Worm (Caenorhabditis elegans) whole organism, mixed stage, embryonic: ENCODE measurements around the gene cec-6.
A peak's percentile ranks its signal among the peaks of the same experiment; 100 is the strongest.

ENCODE experiments used
- M03D4.4 ChIP-seq: sonication (generic microtip); optimal IDR thresholded peaks from 2 replicates; lab custom pipeline; 2017; ENCODE audit warnings: mild to moderate bottlenecking, missing genetic modification characterization, missing compliant biosample characterization
- bed-3 ChIP-seq: fragments of 200-800 bp; sonication (Bioruptor generic); optimal IDR thresholded peaks from 3 replicates; lab custom pipeline; 2018; ENCODE audit warnings: mild to moderate bottlenecking, missing genetic modification characterization, moderate library complexity, missing compliant biosample characterization
- blmp-1 ChIP-seq: fragments of 150-350 bp; optimal IDR thresholded peaks from 2 replicates; lab custom pipeline; 2014; ENCODE audit warnings: missing biosample characterization, missing genetic modification characterization
- ces-1 ChIP-seq: fragments of 150-350 bp; optimal IDR thresholded peaks from 2 replicates; lab custom pipeline; 2014; ENCODE audit warnings: missing biosample characterization, missing genetic modification reagents, missing genetic modification characterization
- elt-1 ChIP-seq: sonication (generic microtip); optimal IDR thresholded peaks from 2 replicates; lab custom pipeline; 2017; ENCODE audit warnings: missing genetic modification characterization, mild to moderate bottlenecking, missing compliant biosample characterization, antibody characterized with exemption, moderate library complexity, borderline replicate concordance; ENCODE audit not compliant: insufficient read depth
- lin-13 ChIP-seq: fragments of 150-350 bp; optimal IDR thresholded peaks from 2 replicates; lab custom pipeline; 2014; ENCODE audit warnings: missing biosample characterization, missing genetic modification characterization
- lsy-2 ChIP-seq: fragments of 150-350 bp; optimal IDR thresholded peaks from 2 replicates; lab custom pipeline; 2014; ENCODE audit warnings: missing biosample characterization, missing genetic modification characterization
- mep-1 ChIP-seq: fragments of 150-350 bp; optimal IDR thresholded peaks from 2 replicates; lab custom pipeline; 2017; ENCODE audit warnings: missing biosample characterization, missing genetic modification reagents, missing genetic modification characterization, inconsistent platforms
- nhr-28 ChIP-seq: fragments of 150-350 bp; optimal IDR thresholded peaks from 2 replicates; lab custom pipeline; 2014; ENCODE audit warnings: missing biosample characterization, missing genetic modification characterization
- snpc-4 ChIP-seq: fragments of 150-350 bp; optimal IDR thresholded peaks from 2 replicates; lab custom pipeline; 2014; ENCODE audit warnings: missing biosample characterization, missing genetic modification characterization
- unc-120 ChIP-seq: sonication (generic microtip); optimal IDR thresholded peaks from 2 replicates; lab custom pipeline; 2017; ENCODE audit warnings: missing genetic modification characterization, missing compliant biosample characterization; ENCODE audit not compliant: poor library complexity, severe bottlenecking
- unc-39 ChIP-seq: fragments of 150-350 bp; optimal IDR thresholded peaks from 2 replicates; lab custom pipeline; 2014; ENCODE audit warnings: missing biosample characterization, missing genetic modification characterization
- unc-62 ChIP-seq: fragments of 150-350 bp; optimal IDR thresholded peaks from 2 replicates; lab custom pipeline; 2014; ENCODE audit warnings: missing biosample characterization, missing genetic modification reagents, missing genetic modification characterization
- ztf-11 ChIP-seq: fragments of 150-350 bp; optimal IDR thresholded peaks from 2 replicates; lab custom pipeline; 2014; ENCODE audit warnings: missing biosample characterization, missing genetic modification characterization

ce11 chrIV:5530980-5531379, 13.7 kb upstream of the cec-6 start:
- TF ChIP-seq unc-39 (tag; lab: Kevin White, UChicago) (no peak), unc-62 (no peak), unc-120 (no peak), lin-13 (no peak), elt-1 (tag; lab: Kevin White, UChicago) (no peak), ces-1 (peak; percentile 4), lsy-2 (tag; lab: Kevin White, UChicago) (no peak), nhr-28 (no peak), snpc-4 (tag; lab: Kevin White, UChicago) (no peak), ztf-11 (tag; lab: Kevin White, UChicago) (no peak), mep-1 (tag; lab: Kevin White, UChicago) (no peak), bed-3 (GFP tag; lab: Kevin White, UChicago) (no peak), M03D4.4 (tag; lab: Kevin White, UChicago) (no peak), blmp-1 (no peak)
